Fruit fly (Drosophila melanogaster): ENCODE measurements around the gene Cpr67Fa2.

The Cpr67Fa2 gene

DNA sequence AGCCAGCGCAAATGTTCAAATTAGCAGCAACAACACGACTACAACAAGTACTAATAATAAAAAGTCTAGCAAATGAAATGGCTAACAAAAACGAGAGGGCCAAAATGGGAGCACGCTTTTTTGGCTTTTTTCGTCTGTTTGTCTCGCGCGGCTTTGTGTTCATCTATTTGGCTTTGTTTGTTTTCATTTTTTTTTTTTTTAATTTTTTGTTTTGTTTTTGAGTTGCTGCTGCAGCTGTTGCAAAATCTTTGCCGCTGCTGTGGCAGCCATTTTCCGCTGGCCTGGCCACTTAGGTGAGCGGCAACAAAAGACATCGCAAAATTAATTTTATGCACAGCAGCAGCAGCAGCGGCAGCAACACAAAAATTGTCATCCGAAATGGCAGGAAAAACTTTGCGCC, 46.6 kb downstream of the Cpr67Fa2 start:
- TF ChIP-seq CTCF (optimal IDR thresholded peaks at IDR 0.05) (no peak), CG8478 (optimal IDR thresholded peaks at IDR 0.05) (no peak)

DNA sequence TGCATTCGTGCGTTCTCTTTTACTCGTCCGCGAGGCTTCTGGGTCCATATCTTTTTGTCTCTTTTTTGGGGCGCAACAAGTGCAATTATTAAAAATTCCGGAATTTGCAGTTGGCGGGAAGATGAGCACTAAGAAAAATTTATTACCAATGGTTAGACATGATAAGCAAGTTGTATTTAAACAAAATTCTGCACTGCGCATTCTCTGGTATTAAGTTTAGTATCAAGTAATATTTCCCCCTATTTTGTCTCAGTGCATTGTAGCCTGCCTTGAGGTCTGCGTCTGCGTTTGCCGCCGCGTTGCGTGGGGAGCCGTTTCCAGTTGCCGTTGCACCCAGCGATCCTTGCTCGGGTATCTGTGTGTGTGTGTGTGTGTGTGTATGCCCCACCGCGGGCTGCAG, 48.8 kb downstream of the Cpr67Fa2 start:
- TF ChIP-seq CTCF (optimal IDR thresholded peaks at IDR 0.05) (no peak), CG8478 (optimal IDR thresholded peaks at IDR 0.05) (no peak)
